Worm (Caenorhabditis elegans): ENCODE results near the gene cdd-1.
A peak's percentile ranks its signal among the peaks of the same experiment; 100 is the strongest.

ce11 chrX:8160016-8160415 lies 50.9 kb downstream of the cdd-1 start:
- TF ChIP-seq F13C5.2 (tag; optimal IDR thresholded peaks at IDR 0.05) = no peak
- no peak for TF ChIP-seq ets-7 (tag; optimal IDR thresholded peaks at IDR 0.05)
- no peak for TF ChIP-seq flt-1 (GFP tag; IDR thresholded peaks at IDR 0.05)
- no peak for TF ChIP-seq B0310.2 (tag; optimal IDR thresholded peaks at IDR 0.05)
- TF ChIP-seq ama-1 (optimal IDR thresholded peaks at IDR 0.05) = peak; percentile 86
- TF ChIP-seq scrt-1 (GFP tag; IDR thresholded peaks at IDR 0.05) = no peak
